Fruit fly (Drosophila melanogaster) whole organism, embryonic: ENCODE measurements around the gene CG9706.

Source experiments
- CG10654 ChIP-seq: fragments of 200-800 bp; sonication (Bioruptor generic); optimal IDR thresholded peaks from 2 replicates; lab custom pipeline; 2016; ENCODE audit warnings: missing biosample characterization, missing genetic modification characterization
- CG12219 ChIP-seq: fragments of 200-800 bp; sonication (Bioruptor generic); optimal IDR thresholded peaks from 3 replicates; lab custom pipeline; 2018; ENCODE audit warnings: missing biosample characterization, mild to moderate bottlenecking, missing genetic modification characterization
- CG12659 ChIP-seq: fragments of 200-800 bp; sonication (Bioruptor generic); optimal IDR thresholded peaks from 3 replicates; lab custom pipeline; 2017; ENCODE audit warnings: mild to moderate bottlenecking, missing biosample characterization, missing genetic modification reagents, missing genetic modification characterization
- CG16863 ChIP-seq: fragments of 200-800 bp; sonication (Bioruptor generic); optimal IDR thresholded peaks from 3 replicates; lab custom pipeline; 2016; ENCODE audit warnings: missing biosample characterization, missing genetic modification characterization
- CG17186 ChIP-seq: fragments of 200-800 bp; sonication (Bioruptor generic); optimal IDR thresholded peaks from 3 replicates; lab custom pipeline; 2017; ENCODE audit warnings: missing biosample characterization, missing genetic modification reagents, missing genetic modification characterization
- CG18599 ChIP-seq: fragments of 200-800 bp; sonication (Bioruptor generic); optimal IDR thresholded peaks from 3 replicates; lab custom pipeline; 2017; ENCODE audit warnings: missing biosample characterization, missing genetic modification characterization, mild to moderate bottlenecking, moderate library complexity, missing genetic modification reagents
- CG18619 ChIP-seq: fragments of 200-800 bp; sonication (Bioruptor generic); optimal IDR thresholded peaks from 3 replicates; lab custom pipeline; 2017; ENCODE audit warnings: missing biosample characterization, mild to moderate bottlenecking, missing genetic modification characterization
- CG2678 ChIP-seq: fragments of 200-800 bp; sonication (Bioruptor generic); optimal IDR thresholded peaks from 3 replicates; lab custom pipeline; 2019; ENCODE audit warnings: missing biosample characterization, mild to moderate bottlenecking, missing genetic modification characterization, moderate library complexity
- CG2712 ChIP-seq: fragments of 200-800 bp; optimal IDR thresholded peaks from 3 replicates; lab custom pipeline; 2019; ENCODE audit warnings: missing biosample characterization, mild to moderate bottlenecking, missing genetic modification characterization, moderate library complexity
- CG2889 ChIP-seq: fragments of 200-800 bp; sonication (Bioruptor generic); IDR thresholded peaks from 3 replicates; pipeline ENCODE4 v1.3.6; 2022; ENCODE audit warnings: missing biosample characterization, missing genetic modification characterization
- CG34224 ChIP-seq: fragments of 200-800 bp; sonication (Bioruptor generic); IDR thresholded peaks from 3 replicates; pipeline ENCODE4 v1.3.6; 2022; ENCODE audit warnings: missing biosample characterization, missing genetic modification characterization; ENCODE audit not compliant: partially characterized antibody
- CG4282 ChIP-seq: fragments of 200-800 bp; sonication (Bioruptor generic); optimal IDR thresholded peaks from 2 replicates; lab custom pipeline; 2016; ENCODE audit warnings: missing biosample characterization, missing genetic modification characterization
- CG4820 ChIP-seq: fragments of 200-800 bp; sonication (Bioruptor generic); optimal IDR thresholded peaks from 3 replicates; lab custom pipeline; 2016; ENCODE audit warnings: missing biosample characterization, missing genetic modification characterization
- CG5180 ChIP-seq: fragments of 200-800 bp; sonication (Bioruptor generic); optimal IDR thresholded peaks from 3 replicates; lab custom pipeline; 2017; ENCODE audit warnings: missing biosample characterization, missing genetic modification characterization, mild to moderate bottlenecking, moderate library complexity, missing genetic modification reagents
- CG5953 ChIP-seq: fragments of 200-800 bp; sonication (Bioruptor generic); IDR thresholded peaks from 2 replicates; pipeline ENCODE4 v1.3.6; 2022; ENCODE audit warnings: missing biosample characterization, missing genetic modification characterization
- CG6689 ChIP-seq: fragments of 200-800 bp; sonication (Bioruptor generic); IDR thresholded peaks from 2 replicates; pipeline ENCODE4 v1.3.6; 2022; ENCODE audit warnings: missing biosample characterization, missing genetic modification characterization
- CG7745 ChIP-seq: fragments of 200-800 bp; sonication (Bioruptor generic); optimal IDR thresholded peaks from 2 replicates; lab custom pipeline; 2018; ENCODE audit warnings: missing biosample characterization, mild to moderate bottlenecking, missing genetic modification characterization, moderate library complexity
- CG7839 ChIP-seq: fragments of 200-800 bp; sonication (Bioruptor generic); optimal IDR thresholded peaks from 3 replicates; lab custom pipeline; 2018; ENCODE audit warnings: missing biosample characterization, mild to moderate bottlenecking, missing genetic modification characterization, moderate library complexity
- CG8388 ChIP-seq: fragments of 200-800 bp; sonication (Bioruptor generic); optimal IDR thresholded peaks from 2 replicates; lab custom pipeline; 2019; ENCODE audit warnings: missing biosample characterization, mild to moderate bottlenecking, missing genetic modification characterization, moderate library complexity
- CG9727 ChIP-seq: fragments of 200-800 bp; sonication (Bioruptor generic); optimal IDR thresholded peaks from 3 replicates; lab custom pipeline; 2017; ENCODE audit warnings: missing biosample characterization, mild to moderate bottlenecking, missing genetic modification characterization
- Dfd ChIP-seq, 2 experiments: fragments of >200 bp; optimal IDR thresholded peaks; 2 replicates each; lab custom pipeline; 2017; ENCODE audit warnings: missing biosample characterization in 2 of 2, missing genetic modification characterization in 2 of 2
- Dref ChIP-seq: fragments of 200-800 bp; sonication (Bioruptor generic); IDR thresholded peaks from 2 replicates; pipeline ENCODE4 v1.3.6; 2022; ENCODE audit warnings: missing biosample characterization, missing genetic modification characterization
- Fer3 ChIP-seq: fragments of 200-800 bp; sonication (Bioruptor generic); optimal IDR thresholded peaks from 2 replicates; lab custom pipeline; 2018; ENCODE audit warnings: missing biosample characterization, mild to moderate bottlenecking, missing genetic modification characterization, moderate library complexity
- Gug ChIP-seq: fragments of 200-800 bp; sonication (Bioruptor generic); IDR thresholded peaks from 4 replicates; pipeline ENCODE4 v1.3.6; 2022; ENCODE audit warnings: missing biosample characterization, missing genetic modification characterization
- HLH54F ChIP-seq: fragments of 200-800 bp; sonication (Bioruptor generic); optimal IDR thresholded peaks from 3 replicates; lab custom pipeline; 2016; ENCODE audit warnings: missing biosample characterization, missing genetic modification characterization
- MBD-R2 ChIP-seq: fragments of 200-800 bp; sonication (Bioruptor generic); IDR thresholded peaks from 2 replicates; pipeline ENCODE4 v1.3.6; 2022; ENCODE audit warnings: missing biosample characterization, missing genetic modification characterization
- NFAT ChIP-seq: fragments of 200-800 bp; sonication (Bioruptor generic); IDR thresholded peaks from 2 replicates; pipeline ENCODE4 v1.3.6; 2022; ENCODE audit warnings: missing biosample characterization, missing genetic modification characterization
- Nf-YA ChIP-seq: fragments of 200-800 bp; sonication (Bioruptor generic); IDR thresholded peaks from 2 replicates; pipeline ENCODE4 v1.3.6; 2022; ENCODE audit warnings: missing biosample characterization, missing genetic modification characterization
- Sox102F ChIP-seq: fragments of 200-800 bp; sonication (Bioruptor generic); optimal IDR thresholded peaks from 2 replicates; lab custom pipeline; 2018; ENCODE audit warnings: missing biosample characterization, mild to moderate bottlenecking, missing genetic modification characterization, moderate library complexity
- Sry-δ ChIP-seq: fragments of 200-800 bp; sonication (Bioruptor generic); optimal IDR thresholded peaks from 2 replicates; lab custom pipeline; 2016; ENCODE audit warnings: missing biosample characterization, missing genetic modification characterization
- Stat92E ChIP-seq, 3 experiments: fragments of >200 bp in 2 of 3; fragments of 200-800 bp in 1 of 3; sonication (Bioruptor generic) in 1 of 3; optimal IDR thresholded peaks; 2 replicates each; lab custom pipeline; 2017 to 2019; ENCODE audit warnings: missing biosample characterization in 3 of 3, missing genetic modification characterization in 3 of 3, mild to moderate bottlenecking in 1 of 3, moderate library complexity in 1 of 3
- al ChIP-seq: fragments of 200-800 bp; sonication (Bioruptor generic); IDR thresholded peaks from 2 replicates; pipeline ENCODE4 v1.3.6; 2022; ENCODE audit warnings: missing biosample characterization, missing genetic modification characterization
- bigmax ChIP-seq: fragments of 200-800 bp; sonication (Bioruptor generic); optimal IDR thresholded peaks from 2 replicates; lab custom pipeline; 2018; ENCODE audit warnings: missing biosample characterization, mild to moderate bottlenecking, missing genetic modification characterization
- chn ChIP-seq: fragments of 200-800 bp; sonication (Bioruptor generic); optimal IDR thresholded peaks from 2 replicates; lab custom pipeline; 2016; ENCODE audit warnings: missing biosample characterization, missing genetic modification characterization
- crol ChIP-seq: fragments of 200-800 bp; sonication (Bioruptor generic); IDR thresholded peaks from 2 replicates; pipeline ENCODE4 v1.3.6; 2022; ENCODE audit warnings: missing biosample characterization, missing genetic modification characterization
- fd102C ChIP-seq: fragments of 200-800 bp; sonication (Bioruptor generic); optimal IDR thresholded peaks from 2 replicates; lab custom pipeline; 2018; ENCODE audit warnings: missing biosample characterization, mild to moderate bottlenecking, missing genetic modification characterization, moderate library complexity
- fd96Cb ChIP-seq: fragments of 200-800 bp; sonication (Bioruptor generic); optimal IDR thresholded peaks from 2 replicates; lab custom pipeline; 2018; ENCODE audit warnings: missing biosample characterization, mild to moderate bottlenecking, missing genetic modification characterization, moderate library complexity
- grn ChIP-seq: fragments of 200-800 bp; sonication (Bioruptor generic); optimal IDR thresholded peaks from 3 replicates; lab custom pipeline; 2017; ENCODE audit warnings: missing biosample characterization, missing genetic modification characterization
- gt ChIP-seq: fragments of 200-800 bp; sonication (Bioruptor generic); IDR thresholded peaks from 2 replicates; pipeline ENCODE4 v1.3.6; 2022; ENCODE audit warnings: missing biosample characterization, missing genetic modification characterization
- hkb ChIP-seq, 2 experiments: fragments of 200-800 bp in 1 of 2; fragments of >200 bp in 1 of 2; sonication (Bioruptor generic) in 1 of 2; IDR thresholded peaks in 1 of 2; optimal IDR thresholded peaks in 1 of 2; 2 replicates each; pipeline versions ENCODE4 v1.3.6 to Lab custom; 2017 to 2022; ENCODE audit warnings: missing biosample characterization in 1 of 2, missing genetic modification characterization in 1 of 2
- jumu ChIP-seq: fragments of 200-800 bp; sonication (Bioruptor generic); optimal IDR thresholded peaks from 3 replicates; lab custom pipeline; 2016; ENCODE audit warnings: missing biosample characterization, missing genetic modification characterization
- knrl ChIP-seq: fragments of 200-800 bp; sonication (Bioruptor generic); IDR thresholded peaks from 3 replicates; pipeline ENCODE4 v1.3.6; 2022; ENCODE audit warnings: missing biosample characterization, missing genetic modification characterization; ENCODE audit not compliant: partially characterized antibody
- lbe ChIP-seq: fragments of 200-800 bp; sonication (Bioruptor generic); optimal IDR thresholded peaks from 2 replicates; lab custom pipeline; 2016; ENCODE audit warnings: missing biosample characterization, mild to moderate bottlenecking, missing genetic modification characterization
- lilli ChIP-seq: fragments of 200-800 bp; sonication (Bioruptor generic); optimal IDR thresholded peaks from 3 replicates; lab custom pipeline; 2016; ENCODE audit warnings: missing biosample characterization, missing genetic modification characterization
- org-1 ChIP-seq: fragments of 200-800 bp; sonication (Bioruptor generic); optimal IDR thresholded peaks from 2 replicates; lab custom pipeline; 2017; ENCODE audit warnings: missing biosample characterization, missing genetic modification characterization
- peb ChIP-seq: fragments of 200-800 bp; sonication (Bioruptor generic); IDR thresholded peaks from 2 replicates; pipeline ENCODE4 v1.3.6; 2022; ENCODE audit warnings: missing biosample characterization, missing genetic modification characterization
- phol ChIP-seq: fragments of 200-800 bp; sonication (Bioruptor generic); optimal IDR thresholded peaks from 3 replicates; lab custom pipeline; 2018; ENCODE audit warnings: missing biosample characterization, mild to moderate bottlenecking, missing genetic modification characterization, moderate library complexity
- prd ChIP-seq, 3 experiments: fragments of >200 bp in 2 of 3; fragments of 200-800 bp in 1 of 3; sonication (Bioruptor generic) in 1 of 3; optimal IDR thresholded peaks in 2 of 3; IDR thresholded peaks in 1 of 3; 2 replicates in 2 of 3; 3 replicates in 1 of 3; pipeline versions ENCODE4 v1.3.6 to Lab custom; 2017 to 2022; ENCODE audit warnings: missing biosample characterization in 1 of 3, missing genetic modification characterization in 1 of 3
- sim ChIP-seq: fragments of 200-800 bp; sonication (Bioruptor generic); IDR thresholded peaks from 2 replicates; pipeline ENCODE4 v1.3.6; 2022; ENCODE audit warnings: missing biosample characterization, missing genetic modification characterization
- slp2 ChIP-seq: fragments of 200-800 bp; sonication (Bioruptor generic); optimal IDR thresholded peaks from 2 replicates; lab custom pipeline; 2016; ENCODE audit warnings: missing biosample characterization, missing genetic modification characterization

The CG9706 gene

DNA sequence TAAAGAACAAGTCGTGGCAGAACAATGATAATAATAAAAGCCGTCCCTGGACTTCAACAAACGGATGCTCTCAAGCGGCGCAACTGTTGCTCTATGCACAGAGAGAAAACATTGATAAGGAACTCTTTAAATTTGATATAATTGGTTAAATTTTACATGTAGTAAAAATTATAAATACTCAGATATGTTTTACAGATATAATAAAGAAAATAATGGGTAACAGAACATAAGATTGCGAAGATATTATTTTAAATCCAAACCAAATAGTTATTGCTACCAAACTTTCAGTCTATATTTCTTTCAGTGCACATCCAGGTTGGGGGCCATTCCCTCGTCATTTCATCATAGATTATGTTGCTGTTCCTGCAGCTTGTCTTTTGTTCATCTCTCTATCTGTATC, 33.1 kb upstream of the CG9706 start (continued):
- no peak for TF ChIP-seq knrl (GFP tag; lab: Robert Waterston, UW)
- TF ChIP-seq Fer3 (tag; lab: Kevin White, UChicago) = no peak
- TF ChIP-seq Gug = no peak
- TF ChIP-seq CG18599 (GFP tag; lab: Kevin White, UChicago) = no peak
- TF ChIP-seq CG5953 (GFP tag; lab: Robert Waterston, UW) = no peak
- TF ChIP-seq CG10654 (GFP tag; lab: Kevin White, UChicago) = peak; percentile 15
- TF ChIP-seq gt (GFP tag; lab: Robert Waterston, UW) = no peak
- TF ChIP-seq org-1 (GFP tag; lab: Kevin White, UChicago) = no peak
- TF ChIP-seq MBD-R2 (GFP tag; lab: Robert Waterston, UW) = no peak
- TF ChIP-seq CG12219 (GFP tag; lab: Kevin White, UChicago) = no peak
- TF ChIP-seq prd (optimal IDR thresholded peaks at IDR 0.05; lab: Kevin White, UChicago) = no peak
- TF ChIP-seq prd (GFP tag; IDR thresholded peaks at IDR 0.05; lab: Robert Waterston, UW) = peak; percentile 38; the same call in 1 of the 3 replicates
- no peak for TF ChIP-seq chn
- TF ChIP-seq grn (GFP tag; lab: Kevin White, UChicago) = peak; percentile 40
- TF ChIP-seq CG8388 = peak; percentile 49
- TF ChIP-seq CG17186 (GFP tag; lab: Kevin White, UChicago) = no peak
- TF ChIP-seq CG2678 (tag; lab: Kevin White, UChicago) = peak; percentile 54
- TF ChIP-seq phol (tag; lab: Kevin White, UChicago) = peak; percentile 75
- TF ChIP-seq slp2 = no peak
- TF ChIP-seq CG18619 (GFP tag; lab: Kevin White, UChicago) = no peak
- no peak for TF ChIP-seq lilli
- TF ChIP-seq peb (GFP tag; lab: Robert Waterston, UW) = no peak
- TF ChIP-seq CG2889 = no peak
- TF ChIP-seq hkb (optimal IDR thresholded peaks at IDR 0.05; lab: Kevin White, UChicago) = no peak
- TF ChIP-seq hkb (GFP tag; IDR thresholded peaks at IDR 0.05; lab: Robert Waterston, UW) = peak; percentile 45; the same call in 1 of the 2 replicates
- TF ChIP-seq CG12659 (GFP tag; lab: Kevin White, UChicago) = no peak
- peak; percentile 54 for TF ChIP-seq CG9727 (GFP tag; lab: Kevin White, UChicago)
- no peak for TF ChIP-seq CG34224 (GFP tag; lab: Robert Waterston, UW)
- TF ChIP-seq CG5180 (GFP tag; lab: Kevin White, UChicago) = no peak
- no peak for TF ChIP-seq crol (GFP tag; lab: Robert Waterston, UW)
- TF ChIP-seq jumu (GFP tag; lab: Kevin White, UChicago) = no peak
- TF ChIP-seq NFAT (GFP tag; lab: Robert Waterston, UW) = no peak
- TF ChIP-seq sim = 0 out of 2 replicates have a peak, but pooled peaks have one; percentile 13
- TF ChIP-seq al (GFP tag; lab: Robert Waterston, UW) = no peak
- TF ChIP-seq Dref (GFP tag; lab: Robert Waterston, UW) = no peak
- TF ChIP-seq CG6689 (GFP tag; lab: Robert Waterston, UW) = 0 out of 2 replicates have a peak, but pooled peaks have one; percentile 44
- TF ChIP-seq lbe (GFP tag; lab: Kevin White, UChicago) = no peak
- TF ChIP-seq Stat92E (GFP tag; optimal IDR thresholded peaks at IDR 0.05; lab: Kevin White, UChicago) = no peak
- TF ChIP-seq Dfd (GFP tag; optimal IDR thresholded peaks at IDR 0.05; lab: Kevin White, UChicago) = no peak
- TF ChIP-seq bigmax = no peak
- TF ChIP-seq CG4820 = no peak
- no peak for TF ChIP-seq Nf-YA
- TF ChIP-seq CG7745 (tag; lab: Kevin White, UChicago) = no peak
- no peak for TF ChIP-seq CG16863 (GFP tag; lab: Kevin White, UChicago)
- TF ChIP-seq CG4282 (GFP tag; lab: Kevin White, UChicago) = no peak
- TF ChIP-seq CG2712 (tag; lab: Kevin White, UChicago) = peak; percentile 84
- no peak for TF ChIP-seq Sry-δ
- TF ChIP-seq fd96Cb = peak; percentile 31
- no peak for TF ChIP-seq HLH54F
- no peak for TF ChIP-seq fd102C (GFP tag; lab: Kevin White, UChicago)
- peak; percentile 55 for TF ChIP-seq CG7839
- TF ChIP-seq Sox102F (GFP tag; lab: Kevin White, UChicago) = peak; percentile 2
